Fruit fly (Drosophila melanogaster) ovary, adult (tissue): Measurements from ENCODE around the gene CG18809.

Experiments used
- CG17801 ChIP-seq: fragments of 200-800 bp; optimal IDR thresholded peaks from 2 replicates; lab custom pipeline; 2019; ENCODE audit warnings: missing biosample characterization, mild to moderate bottlenecking, missing genetic modification characterization, moderate library complexity; ENCODE audit not compliant: partially characterized antibody

Gene CG18809

DNA sequence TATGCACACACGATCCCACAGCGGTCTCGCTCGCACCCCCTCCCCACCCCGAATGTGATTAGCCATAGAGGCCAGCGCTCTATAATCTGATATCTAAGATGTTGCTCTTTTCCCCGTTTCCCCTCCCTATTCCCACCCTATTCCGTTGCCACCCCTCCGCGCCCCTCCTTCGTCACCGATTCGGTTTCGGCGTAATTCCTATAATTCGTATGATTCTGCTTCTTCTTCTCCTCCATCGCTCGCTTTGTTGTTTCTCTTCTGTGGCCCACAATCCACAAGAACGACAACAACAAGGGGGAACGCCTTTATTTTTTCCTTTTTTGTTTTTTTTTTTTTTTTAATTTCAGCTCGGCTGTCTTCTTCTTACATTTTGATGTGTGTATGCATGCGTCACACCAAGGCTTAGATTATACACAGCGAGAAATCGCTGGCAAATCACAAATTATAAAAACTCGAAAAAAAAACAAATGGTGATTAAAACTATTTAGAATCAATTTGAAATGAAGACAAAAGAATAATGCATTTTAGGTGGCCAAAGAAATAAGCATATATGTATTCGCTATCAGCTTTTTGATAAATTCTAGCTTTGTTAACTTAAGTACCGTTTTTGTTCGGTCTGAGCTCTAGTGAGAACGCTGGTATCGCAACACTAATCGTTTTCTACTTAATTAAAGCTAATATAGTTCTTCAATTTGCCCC lies 25.8 kb upstream of the CG18809 start:
- no peak for TF ChIP-seq CG17801 (GFP tag; lab: Kevin White, UChicago)

DNA sequence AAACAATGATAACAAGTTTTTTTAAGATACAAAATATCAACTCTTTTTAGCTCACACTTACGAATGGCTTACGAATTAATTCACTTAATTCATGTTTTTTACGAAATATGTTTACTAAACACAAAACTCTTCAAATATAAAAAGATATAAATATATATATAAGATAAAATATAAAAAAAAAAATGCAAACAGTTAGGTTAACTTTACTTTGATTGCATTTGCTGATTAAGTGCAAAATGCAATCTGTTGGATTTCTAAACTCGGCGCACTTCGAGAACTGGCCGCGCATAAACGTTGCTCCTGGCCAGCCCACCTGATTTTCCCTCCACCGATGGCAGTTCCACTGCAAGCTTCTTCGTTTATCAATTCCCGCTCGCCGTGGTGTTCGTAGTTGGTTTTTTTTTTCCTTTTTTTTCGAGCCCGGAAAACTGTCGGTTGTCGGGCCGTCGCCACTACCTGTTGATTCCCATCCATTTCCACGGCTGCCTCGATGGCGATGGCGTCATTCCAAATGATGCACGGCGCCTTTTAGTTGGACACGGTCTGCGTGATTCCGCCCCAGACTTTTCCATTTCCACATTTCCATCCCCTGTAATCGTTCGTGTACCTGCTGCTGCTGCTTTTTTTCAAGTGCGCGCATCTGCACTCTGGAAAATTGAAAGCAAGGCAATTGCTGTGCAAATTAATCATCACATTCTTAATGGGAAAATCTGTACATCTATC lies 21.5 kb upstream of the CG18809 start:
- no peak for TF ChIP-seq CG17801 (GFP tag; lab: Kevin White, UChicago)

DNA sequence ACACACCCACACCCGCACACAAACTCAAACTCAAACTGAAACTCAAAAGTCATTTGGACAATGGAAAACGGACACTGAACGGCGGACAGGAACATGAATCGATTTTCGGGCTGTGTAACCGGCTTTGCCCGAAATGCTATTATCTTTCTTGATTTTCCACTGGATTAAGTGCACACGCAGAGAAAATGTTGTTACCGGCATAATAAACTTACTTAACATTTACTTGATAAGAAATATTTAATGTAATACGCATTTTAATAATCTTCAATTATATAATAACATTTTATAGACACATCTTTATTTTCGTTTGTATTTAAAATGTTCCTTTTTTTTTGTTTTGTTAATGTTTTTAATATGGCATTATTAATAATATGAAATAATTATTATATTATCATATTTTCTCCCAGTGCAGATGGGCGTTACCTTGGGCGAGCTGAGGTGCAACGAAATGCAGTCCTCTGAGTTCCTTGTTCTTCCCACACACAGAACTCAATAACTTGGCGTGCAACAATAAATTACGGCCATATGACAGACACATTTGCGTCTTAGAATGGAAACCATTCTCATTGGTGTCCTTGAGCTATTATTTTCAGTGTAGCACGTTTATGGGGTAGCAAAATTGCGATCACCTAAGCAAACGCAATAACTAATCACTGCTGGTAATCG lies 20.8 kb upstream of the CG18809 start, which contains the start of gene CG12702:
TSS of gene CG12702 (minus strand) at position 51 of the 666 bp plus-strand sequence.
- TF ChIP-seq CG17801 (GFP tag; lab: Kevin White, UChicago): no peak

DNA sequence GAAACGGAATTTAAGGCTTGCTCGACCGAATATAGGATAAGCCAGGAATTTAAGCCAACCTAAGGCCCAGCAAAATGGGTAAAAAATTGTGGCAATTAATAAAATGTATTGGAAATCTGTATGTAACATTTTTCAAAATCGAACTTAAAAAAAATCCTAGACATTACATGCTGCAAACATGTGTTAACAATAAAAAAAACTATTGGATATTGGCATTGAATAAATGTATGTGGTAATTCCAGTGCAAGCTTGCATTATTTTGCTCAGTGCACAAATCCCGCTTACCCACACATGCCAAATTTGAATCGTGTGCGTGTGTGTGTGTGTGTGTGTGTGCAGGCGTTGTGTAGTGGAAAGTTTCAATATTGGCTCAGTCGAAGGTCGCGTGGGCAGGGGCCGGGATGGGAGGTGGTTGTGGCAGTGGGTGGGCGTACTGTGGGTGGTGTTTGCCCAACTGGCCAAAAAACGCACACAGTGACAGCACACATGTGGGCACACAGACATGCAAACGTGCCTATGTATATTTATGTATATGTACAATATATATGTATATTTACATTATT lies 19.4 kb upstream of the CG18809 start:
- TF ChIP-seq CG17801 (GFP tag; lab: Kevin White, UChicago): no peak

DNA sequence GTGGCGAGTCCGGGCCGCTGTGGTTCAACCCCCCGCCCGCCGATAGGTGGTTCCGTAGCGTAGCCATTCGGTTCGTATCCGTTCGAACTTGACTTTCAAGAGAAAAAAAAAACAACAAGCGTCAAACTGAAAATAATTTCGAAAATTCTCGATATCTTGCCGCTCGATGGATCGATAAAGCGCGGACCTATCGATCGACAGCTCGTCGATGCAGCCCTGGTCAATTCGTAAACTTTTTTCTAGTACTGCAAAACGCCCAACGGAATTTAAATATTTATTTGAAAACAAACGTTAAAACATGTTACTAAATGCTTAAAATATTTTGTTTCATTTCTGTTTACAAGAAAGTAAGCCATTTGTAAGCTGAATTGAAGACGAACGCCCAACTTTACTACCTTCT lies 18.0 kb upstream of the CG18809 start:
- no peak for TF ChIP-seq CG17801 (GFP tag; lab: Kevin White, UChicago)

DNA sequence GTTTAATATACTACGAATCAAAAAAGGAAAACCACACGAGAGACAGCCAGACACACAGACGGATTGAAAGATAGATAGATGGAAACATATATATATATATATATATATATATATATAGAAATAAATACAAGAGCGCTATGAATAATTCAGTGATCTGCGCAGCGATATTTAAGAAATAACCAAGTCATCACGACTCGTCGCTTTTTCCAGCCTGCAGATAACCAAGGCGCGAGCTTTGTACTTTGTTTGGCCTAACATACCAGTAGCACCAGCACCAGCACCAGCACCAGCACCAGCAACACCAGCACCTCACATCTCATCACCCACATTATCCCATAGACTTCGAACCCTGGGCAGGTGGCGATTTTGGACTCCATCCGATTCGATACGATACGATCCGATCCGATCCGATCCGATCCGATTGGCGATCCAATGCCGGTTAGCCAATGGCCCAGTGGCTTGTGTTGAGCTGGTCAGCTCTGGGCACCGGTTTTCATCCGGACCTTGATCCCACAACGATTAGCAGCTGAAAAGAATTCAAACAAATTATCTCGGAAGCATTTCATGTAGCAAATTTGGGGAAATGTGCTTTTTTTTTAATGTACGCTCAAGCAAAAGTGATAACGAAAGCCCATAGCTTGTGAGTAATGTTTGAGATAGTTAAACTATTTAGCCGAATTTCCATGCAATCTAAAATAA lies 10.7 kb upstream of the CG18809 start:
- no peak for TF ChIP-seq CG17801 (GFP tag; lab: Kevin White, UChicago)

DNA sequence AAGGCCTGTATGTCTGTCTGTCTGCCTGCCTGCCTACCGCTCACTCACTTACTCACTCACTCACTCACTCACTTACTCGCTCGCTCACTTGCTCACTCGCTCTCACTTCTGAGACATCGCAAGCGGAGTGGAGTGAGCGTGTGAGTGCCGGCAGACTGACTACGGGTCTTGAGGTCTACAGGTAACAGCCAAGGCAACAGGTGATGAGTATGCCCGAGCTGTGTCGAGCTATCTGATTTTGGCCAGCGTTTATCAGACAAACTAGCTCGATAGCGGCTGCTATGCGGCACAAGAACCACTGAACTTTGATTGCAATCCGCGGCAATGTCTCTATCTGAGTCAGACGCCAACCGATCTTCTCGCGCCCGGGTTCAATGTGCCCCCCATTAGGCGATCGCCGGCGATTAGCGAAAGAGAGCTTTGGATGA lies 10.0 kb upstream of the CG18809 start:
- no peak for TF ChIP-seq CG17801 (GFP tag; lab: Kevin White, UChicago)

DNA sequence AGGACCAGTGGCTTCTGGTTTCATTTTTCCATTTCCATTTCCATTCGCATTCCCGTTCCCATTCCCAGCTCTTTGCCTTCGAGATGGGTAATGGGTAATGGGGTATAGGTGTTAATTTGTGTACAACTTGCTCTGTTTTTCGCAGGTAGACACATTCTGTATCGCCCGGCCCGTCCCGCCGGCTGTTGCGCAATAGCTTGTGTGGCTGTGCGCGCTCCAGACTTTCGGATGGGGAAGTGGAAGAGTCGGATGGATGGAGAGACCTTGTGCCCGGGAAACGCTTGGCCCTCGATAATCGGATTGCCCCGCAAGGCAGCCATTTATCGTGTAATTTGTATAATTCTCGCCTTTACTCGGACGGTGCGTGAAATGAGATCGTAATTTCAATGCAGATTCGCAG lies 9.6 kb upstream of the CG18809 start:
- no peak for TF ChIP-seq CG17801 (GFP tag; lab: Kevin White, UChicago)

DNA sequence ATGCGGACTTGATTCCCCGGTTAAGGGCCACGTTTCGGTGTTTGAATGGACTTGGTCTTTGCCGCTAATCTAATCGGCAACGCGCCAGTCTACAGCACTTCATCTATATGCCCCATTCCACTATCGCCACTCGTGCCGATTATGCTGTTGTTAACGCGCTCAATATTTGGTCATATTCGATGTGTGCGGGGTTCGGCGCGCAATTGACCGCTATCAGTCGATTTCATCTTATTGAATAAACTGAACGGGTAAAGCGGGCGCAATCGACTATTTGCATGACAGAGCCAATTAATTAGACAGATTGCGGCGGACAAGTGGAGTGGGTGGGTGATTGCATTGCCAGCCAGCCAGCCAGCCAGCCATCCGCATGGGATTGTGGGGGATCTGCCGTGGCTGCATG lies 8.2 kb upstream of the CG18809 start:
- no peak for TF ChIP-seq CG17801 (GFP tag; lab: Kevin White, UChicago)

DNA sequence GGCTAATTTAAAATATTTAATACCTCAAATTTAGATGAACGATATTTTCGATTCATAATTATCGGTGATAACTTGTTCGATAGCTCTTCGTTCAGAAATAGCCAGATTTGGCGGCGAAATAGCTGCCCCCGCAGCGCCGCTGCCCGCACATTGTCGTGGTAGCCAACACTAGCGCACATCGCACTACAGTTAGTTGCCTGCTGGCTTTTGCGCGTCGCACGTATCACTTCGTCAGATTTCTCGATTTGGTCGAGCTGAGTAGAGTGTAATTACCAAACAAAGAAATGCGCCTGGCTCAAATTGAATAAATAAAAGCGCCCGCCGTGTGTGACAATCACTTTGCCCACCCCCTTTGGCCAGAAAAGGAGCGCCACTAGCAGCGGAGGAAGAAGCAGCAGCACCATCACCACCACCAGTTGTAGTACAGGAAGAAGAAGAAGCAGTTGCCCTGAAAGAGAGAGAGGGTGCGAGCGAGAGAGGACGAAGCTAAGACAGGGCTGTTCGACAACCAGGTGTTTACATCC lies 6.6 kb upstream of the CG18809 start, which contains the start of gene Abcd3:
TSS of gene Abcd3 (plus strand) at position 145 of the 524 bp plus-strand sequence.
- peak; percentile 71 for TF ChIP-seq CG17801 (GFP tag; lab: Kevin White, UChicago)

DNA sequence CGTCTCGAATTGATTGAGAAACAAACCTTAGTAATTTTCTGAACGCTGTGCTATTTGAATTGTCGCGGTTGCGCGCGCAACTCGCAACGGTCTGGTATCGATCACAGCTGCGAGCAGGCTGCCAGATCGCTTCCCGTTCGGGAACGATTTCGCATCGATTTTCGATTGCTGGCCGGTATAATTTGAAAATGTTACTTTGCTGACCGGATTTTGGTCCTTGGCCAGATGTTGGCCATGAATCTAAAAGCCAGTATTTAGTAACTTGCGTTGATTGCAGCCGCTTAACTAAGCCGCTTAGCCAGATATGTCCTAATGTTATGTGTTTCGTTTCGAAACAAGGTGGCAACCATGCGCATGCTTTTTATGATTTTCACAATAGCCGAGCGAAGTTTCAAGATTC lies 4.4 kb upstream of the CG18809 start:
- TF ChIP-seq CG17801 (GFP tag; lab: Kevin White, UChicago): no peak

DNA sequence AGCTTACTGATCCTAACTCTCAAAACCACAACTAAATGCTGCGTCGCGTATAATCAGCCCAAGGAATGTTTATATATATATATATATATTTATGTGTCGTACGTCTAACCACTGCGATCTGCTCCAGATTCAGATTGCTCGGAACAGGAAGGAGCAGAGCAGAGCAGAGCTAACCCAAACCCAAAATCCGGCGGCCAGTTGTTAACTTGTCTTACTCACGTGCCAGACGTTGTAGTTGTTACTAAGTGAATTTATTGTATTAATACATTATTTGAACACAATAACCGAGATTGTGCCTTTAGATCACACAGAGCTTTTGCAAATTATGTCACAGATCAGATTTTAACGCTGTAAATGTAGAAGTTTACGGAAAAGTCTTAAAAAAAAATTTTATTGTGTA lies 3.9 kb upstream of the CG18809 start, which contains the start of gene Alr:
TSS of gene Alr (plus strand) at position 301 of the 400 bp plus-strand sequence.
- TF ChIP-seq CG17801 (GFP tag; lab: Kevin White, UChicago): no peak

DNA sequence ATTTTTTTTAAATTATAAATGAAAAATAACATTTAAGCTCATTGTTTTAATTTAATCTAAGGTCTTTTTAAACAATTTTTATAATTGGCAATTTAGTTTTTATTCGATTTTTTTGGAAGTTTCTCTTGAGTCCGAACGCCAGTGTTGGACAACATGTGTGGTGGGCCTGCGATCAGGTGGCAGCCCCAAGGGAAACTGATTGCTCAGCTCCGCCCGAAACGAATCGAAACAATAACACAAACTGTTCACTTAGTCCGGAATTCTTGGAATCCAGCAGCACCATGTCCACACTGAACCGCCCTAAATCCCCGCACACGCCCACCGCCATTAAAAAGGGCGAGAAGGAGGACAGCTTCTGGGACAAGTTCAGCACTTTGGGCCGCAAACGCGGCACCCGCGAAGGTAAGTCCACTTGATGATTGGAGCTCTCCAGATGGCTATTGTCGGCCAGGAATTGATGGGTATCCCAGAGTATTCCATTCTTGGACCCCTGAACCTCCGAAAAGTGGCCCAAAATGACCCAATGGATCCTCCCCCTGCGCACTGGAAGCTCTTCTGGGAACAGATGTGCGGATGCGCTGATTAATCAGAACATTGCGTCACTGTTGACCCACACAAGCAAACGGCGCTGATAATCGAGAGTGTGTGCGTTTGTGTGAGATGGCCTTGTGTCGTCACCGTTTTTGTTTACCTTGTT lies 1.9 kb upstream of the CG18809 start, which contains the start of gene parvin:
TSS of gene parvin (plus strand) at position 134 of the 697 bp plus-strand sequence.
- TF ChIP-seq CG17801 (GFP tag; lab: Kevin White, UChicago): no peak
